Worm (Caenorhabditis elegans): ENCODE data around the gene mup-2.

The mup-2 gene

DNA sequence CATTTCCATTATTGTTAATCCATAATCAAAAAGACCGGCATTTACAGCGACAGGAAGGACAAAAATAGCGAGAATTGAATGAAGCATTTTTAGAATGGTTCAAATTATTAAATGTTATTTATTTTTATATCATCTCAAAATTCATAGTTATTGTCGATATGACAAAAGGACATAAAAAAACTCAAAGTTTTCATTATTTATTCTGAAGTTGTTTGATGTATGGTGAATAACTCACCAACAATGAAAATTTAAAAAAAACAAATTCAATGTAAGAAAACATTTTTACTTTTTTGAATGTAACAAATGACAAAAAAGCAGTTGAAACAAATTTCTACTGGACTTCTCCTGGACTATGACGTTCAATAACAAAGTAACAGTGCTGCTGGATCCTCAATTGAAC, 30.4 kb upstream of the mup-2 start, which contains the start of gene K10C2.14:
Gene K10C2.14, minus strand, starts transcription at position 101 of the 400 bp plus-strand sequence.
- TF ChIP-seq ztf-1 (GFP tag; conservative IDR thresholded peaks at IDR 0.05) (no peak), ztf-4 (tag; optimal IDR thresholded peaks at IDR 0.05) (no peak), mab-5 (tag; optimal IDR thresholded peaks at IDR 0.05) (no peak), nhr-23 (tag; optimal IDR thresholded peaks at IDR 0.05) (no peak), unc-62 (GFP tag; optimal IDR thresholded peaks at IDR 0.05) (no peak), crh-2 (tag; optimal IDR thresholded peaks at IDR 0.05) (no peak), nhr-6 (tag; optimal IDR thresholded peaks at IDR 0.05) (no peak), egl-27 (tag; optimal IDR thresholded peaks at IDR 0.05) (no peak)

DNA sequence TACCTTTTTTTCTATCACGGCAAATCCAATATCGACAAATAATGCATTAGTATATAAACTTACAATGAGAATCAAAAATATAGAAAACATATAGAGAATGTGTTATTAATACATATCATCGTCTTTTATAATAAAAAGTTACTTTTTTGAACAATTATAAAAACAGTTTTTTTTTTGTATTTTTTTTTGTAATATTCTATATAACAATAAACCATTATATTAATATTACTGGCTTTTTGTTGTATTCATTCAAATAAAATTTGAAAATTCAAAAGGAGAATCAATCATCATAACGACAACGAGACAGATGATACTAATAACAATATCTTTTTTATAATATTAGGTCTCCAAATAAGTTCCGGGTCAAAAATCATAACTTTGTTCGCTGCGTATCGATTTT, 27.5 kb upstream of the mup-2 start, which contains the start of gene K10C2.8:
Gene K10C2.8, minus strand, starts transcription at position 101 of the 400 bp plus-strand sequence.
- no peak for TF ChIP-seq R02D3.7 (tag; optimal IDR thresholded peaks at IDR 0.05)
- TF ChIP-seq unc-55 (GFP tag; optimal IDR thresholded peaks at IDR 0.05): no peak
- TF ChIP-seq ceh-16 (tag; optimal IDR thresholded peaks at IDR 0.05): no peak
- TF ChIP-seq zag-1 (tag; optimal IDR thresholded peaks at IDR 0.05): no peak
- TF ChIP-seq nhr-23 (tag; optimal IDR thresholded peaks at IDR 0.05): no peak
- no peak for TF ChIP-seq ZK546.5 (tag; optimal IDR thresholded peaks at IDR 0.05)
- TF ChIP-seq sem-4 (tag; optimal IDR thresholded peaks at IDR 0.05): no peak
- no peak for TF ChIP-seq unc-39 (tag; optimal IDR thresholded peaks at IDR 0.05)
- no peak for TF ChIP-seq snpc-4 (tag; optimal IDR thresholded peaks at IDR 0.05)
- TF ChIP-seq lin-11 (tag; optimal IDR thresholded peaks at IDR 0.05): no peak
- no peak for TF ChIP-seq Y55F3AM.14 (GFP tag; optimal IDR thresholded peaks at IDR 0.05)
- no peak for TF ChIP-seq skn-1 (tag; optimal IDR thresholded peaks at IDR 0.05)
- TF ChIP-seq sma-9 (GFP tag; optimal IDR thresholded peaks at IDR 0.05): no peak
- no peak for TF ChIP-seq sma-9 (tag; optimal IDR thresholded peaks at IDR 0.05)
- TF ChIP-seq crh-2 (tag; optimal IDR thresholded peaks at IDR 0.05): no peak
- no peak for TF ChIP-seq F13H6.1 (tag; optimal IDR thresholded peaks at IDR 0.05)
- no peak for TF ChIP-seq unc-62 (GFP tag; optimal IDR thresholded peaks at IDR 0.05)
- no peak for TF ChIP-seq dmd-4 (tag; optimal IDR thresholded peaks at IDR 0.05)
- TF ChIP-seq lin-39 (tag; optimal IDR thresholded peaks at IDR 0.05): no peak
- no peak for TF ChIP-seq elt-3 (tag; optimal IDR thresholded peaks at IDR 0.05)

DNA sequence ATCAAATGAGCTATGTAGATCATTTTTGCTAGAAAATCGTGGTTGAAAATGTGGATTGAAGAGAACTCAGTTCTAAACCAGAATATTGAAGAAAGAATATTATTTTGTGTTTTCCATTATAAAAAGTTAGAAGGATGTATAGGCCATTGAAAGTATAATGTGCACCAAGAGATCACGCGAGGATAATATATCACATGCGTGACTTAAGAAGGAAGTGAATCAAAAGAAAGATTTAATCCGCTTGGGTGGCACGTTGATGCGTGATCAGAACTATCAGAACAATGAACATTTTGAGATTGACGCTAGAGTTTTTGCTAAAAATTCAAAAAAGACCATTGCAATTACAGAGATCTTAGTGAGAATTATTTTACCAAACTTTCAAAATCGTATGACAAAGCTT, 25.8 kb upstream of the mup-2 start:
- TF ChIP-seq mdl-1 (tag; optimal IDR thresholded peaks at IDR 0.05) (no peak), F13H6.1 (tag; optimal IDR thresholded peaks at IDR 0.05) (no peak), ceh-16 (tag; optimal IDR thresholded peaks at IDR 0.05) (no peak)

DNA sequence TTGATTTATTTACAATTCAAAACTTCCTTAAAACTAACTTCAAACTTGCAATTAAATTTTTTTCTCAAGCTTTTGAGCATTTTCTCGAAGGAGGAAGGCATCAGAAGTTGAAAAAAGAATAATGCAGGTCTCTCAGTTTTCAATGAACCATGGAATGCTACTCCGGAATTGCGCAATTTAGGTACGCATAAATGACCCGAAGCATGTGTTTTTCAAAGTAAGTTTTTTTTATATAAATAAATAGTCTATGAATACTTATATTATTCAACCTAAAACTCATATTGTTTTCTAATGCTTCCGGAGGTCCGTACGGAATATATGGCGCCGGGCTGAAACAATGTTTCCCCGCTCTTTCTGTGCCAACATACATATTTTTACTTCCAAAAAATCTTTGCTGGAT, 23.7 kb upstream of the mup-2 start, which contains the start of gene K10C2.2:
Gene K10C2.2, minus strand, starts transcription at position 101 of the 400 bp plus-strand sequence.
- TF ChIP-seq nhr-77 (tag; optimal IDR thresholded peaks at IDR 0.05) (no peak), F13H6.1 (tag; optimal IDR thresholded peaks at IDR 0.05) (no peak), lin-11 (tag; optimal IDR thresholded peaks at IDR 0.05) (no peak), ceh-16 (tag; optimal IDR thresholded peaks at IDR 0.05) (no peak), mbf-1 (tag; optimal IDR thresholded peaks at IDR 0.05) (no peak), alr-1 (tag; optimal IDR thresholded peaks at IDR 0.05) (no peak), skn-1 (tag; optimal IDR thresholded peaks at IDR 0.05) (no peak), unc-62 (GFP tag; optimal IDR thresholded peaks at IDR 0.05) (no peak), ztf-11 (tag; optimal IDR thresholded peaks at IDR 0.05) (no peak), Y55F3AM.14 (GFP tag; optimal IDR thresholded peaks at IDR 0.05) (no peak), nhr-6 (tag; optimal IDR thresholded peaks at IDR 0.05) (no peak), C34F6.9 (tag; optimal IDR thresholded peaks at IDR 0.05) (no peak)

DNA sequence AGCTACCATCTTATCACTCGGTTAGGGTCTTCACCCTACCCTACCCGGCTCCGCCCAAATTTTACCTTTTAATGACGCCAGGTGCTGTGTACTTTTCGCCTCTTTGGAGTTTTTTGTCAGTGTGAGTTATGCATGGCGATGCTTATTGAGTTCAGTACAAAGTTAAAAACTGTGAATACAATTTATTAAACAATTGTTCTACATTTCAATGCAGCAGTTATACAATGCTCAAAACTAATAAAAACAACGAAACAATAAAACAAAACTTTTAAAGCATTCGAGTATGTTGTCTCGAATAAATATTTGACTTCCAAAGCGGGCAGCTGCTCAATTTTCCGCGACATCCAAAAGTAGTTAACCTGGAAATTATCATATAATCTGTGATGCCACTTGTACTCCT, 20.5 kb upstream of the mup-2 start, which contains the start of gene ctsa-2:
Gene ctsa-2, minus strand, starts transcription at position 101 of the 400 bp plus-strand sequence.
- no peak for TF ChIP-seq nhr-10 (tag; optimal IDR thresholded peaks at IDR 0.05)
- TF ChIP-seq snpc-4 (tag; optimal IDR thresholded peaks at IDR 0.05): no peak
- TF ChIP-seq nhr-21 (tag; optimal IDR thresholded peaks at IDR 0.05): no peak
- TF ChIP-seq nhr-23 (tag; optimal IDR thresholded peaks at IDR 0.05): no peak
- TF ChIP-seq fos-1 (tag; optimal IDR thresholded peaks at IDR 0.05): peak; percentile 7

DNA sequence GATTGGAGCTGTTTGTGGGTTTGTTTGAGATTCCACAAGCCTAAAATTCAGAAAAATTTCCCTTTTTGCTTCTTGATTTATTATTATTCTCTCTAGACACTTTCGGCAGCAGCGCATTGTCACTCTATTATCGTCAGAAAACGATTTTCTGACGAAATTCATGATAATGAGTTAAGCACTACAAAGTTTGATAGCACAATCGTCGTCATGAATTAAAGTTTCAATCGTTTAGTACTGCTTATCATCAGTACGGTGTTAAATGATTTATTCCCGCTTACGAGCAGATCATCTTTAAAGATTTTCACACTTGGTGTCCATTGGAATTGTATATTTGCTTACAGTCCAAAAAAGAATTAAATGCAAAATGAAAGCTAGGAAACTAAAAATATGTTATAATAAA, 19.5 kb upstream of the mup-2 start:
- TF ChIP-seq unc-62 (GFP tag; optimal IDR thresholded peaks at IDR 0.05): no peak
- peak; percentile 62 for TF ChIP-seq fos-1 (tag; optimal IDR thresholded peaks at IDR 0.05)
- peak; percentile 17 for TF ChIP-seq sma-9 (GFP tag; optimal IDR thresholded peaks at IDR 0.05)
- no peak for TF ChIP-seq sma-9 (tag; optimal IDR thresholded peaks at IDR 0.05)
- no peak for TF ChIP-seq elt-3 (tag; optimal IDR thresholded peaks at IDR 0.05)
- TF ChIP-seq ztf-1 (GFP tag; conservative IDR thresholded peaks at IDR 0.05): no peak
- no peak for TF ChIP-seq nhr-25 (tag; optimal IDR thresholded peaks at IDR 0.05)
